Worm (Caenorhabditis elegans): Measurements from ENCODE around the gene F08F8.11.

Gene F08F8.11

DNA sequence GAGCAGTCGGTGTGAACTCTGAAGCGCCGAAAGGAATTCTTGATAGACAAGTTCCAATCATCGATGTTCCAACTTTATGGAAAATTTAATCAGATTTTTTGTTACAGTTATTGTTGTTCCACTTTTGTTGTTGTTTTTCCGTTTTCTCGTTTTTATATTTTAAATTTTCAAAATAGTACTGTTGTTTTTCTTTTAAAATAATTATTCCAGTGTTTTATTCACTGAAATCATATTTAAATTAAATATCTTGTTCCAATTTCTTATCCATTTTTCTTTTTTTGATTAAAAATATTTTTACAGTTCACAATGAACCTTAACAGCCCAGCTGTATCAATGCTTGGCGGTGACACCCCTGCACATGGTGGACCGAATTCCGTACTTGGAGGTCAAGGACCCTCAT is 18.0 kb downstream of the F08F8.11 start, which contains the start of gene tbp-1:
Gene tbp-1, plus strand, starts transcription at position 301 of the 400 bp plus-strand sequence.
- TF ChIP-seq hlh-1 (tag; optimal IDR thresholded peaks at IDR 0.05) (no peak), ceh-43 (GFP tag; optimal IDR thresholded peaks at IDR 0.05) (no peak), zip-8 (tag; optimal IDR thresholded peaks at IDR 0.05) (no peak), drap-1 (GFP tag; optimal IDR thresholded peaks at IDR 0.05) (no peak), ceh-39 (tag; optimal IDR thresholded peaks at IDR 0.05) (no peak), flh-1 (GFP tag; optimal IDR thresholded peaks at IDR 0.05) (no peak), mab-5 (tag; optimal IDR thresholded peaks at IDR 0.05) (no peak), cnd-1 (tag; optimal IDR thresholded peaks at IDR 0.05) (no peak), lin-32 (GFP tag; optimal IDR thresholded peaks at IDR 0.05) (no peak), snpc-4 (tag; optimal IDR thresholded peaks at IDR 0.05) (no peak), nhr-2 (tag; optimal IDR thresholded peaks at IDR 0.05) (no peak), unc-62 (GFP tag; optimal IDR thresholded peaks at IDR 0.05) (no peak), lsy-2 (tag; optimal IDR thresholded peaks at IDR 0.05) (no peak)

DNA sequence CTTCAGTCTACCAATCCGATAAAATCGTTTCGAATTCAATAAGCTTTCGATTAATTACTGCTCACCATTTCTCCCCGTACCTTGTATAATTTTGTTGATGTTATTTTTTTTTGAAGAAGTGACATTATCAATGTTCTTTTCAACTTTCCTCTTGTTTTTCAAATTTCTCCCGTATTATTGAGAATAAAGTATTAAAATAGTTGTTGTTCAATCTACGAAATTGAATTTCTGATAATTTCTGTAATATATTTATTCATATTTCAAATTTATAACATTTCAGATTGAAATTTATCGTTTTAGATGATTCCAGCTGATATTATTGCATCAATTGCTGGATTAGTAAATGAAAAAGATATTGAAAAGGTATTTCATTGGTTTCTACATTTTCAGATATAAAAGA is 20.2 kb downstream of the F08F8.11 start, which contains the start of gene trd-1:
Gene trd-1, plus strand, starts transcription at position 301 of the 400 bp plus-strand sequence.
- TF ChIP-seq mep-1 (tag; optimal IDR thresholded peaks at IDR 0.05) (no peak), ceh-43 (GFP tag; optimal IDR thresholded peaks at IDR 0.05) (no peak), drap-1 (GFP tag; optimal IDR thresholded peaks at IDR 0.05) (no peak), nhr-28 (tag; optimal IDR thresholded peaks at IDR 0.05) (no peak), hlh-1 (tag; optimal IDR thresholded peaks at IDR 0.05) (no peak), lin-32 (GFP tag; optimal IDR thresholded peaks at IDR 0.05) (no peak)

DNA sequence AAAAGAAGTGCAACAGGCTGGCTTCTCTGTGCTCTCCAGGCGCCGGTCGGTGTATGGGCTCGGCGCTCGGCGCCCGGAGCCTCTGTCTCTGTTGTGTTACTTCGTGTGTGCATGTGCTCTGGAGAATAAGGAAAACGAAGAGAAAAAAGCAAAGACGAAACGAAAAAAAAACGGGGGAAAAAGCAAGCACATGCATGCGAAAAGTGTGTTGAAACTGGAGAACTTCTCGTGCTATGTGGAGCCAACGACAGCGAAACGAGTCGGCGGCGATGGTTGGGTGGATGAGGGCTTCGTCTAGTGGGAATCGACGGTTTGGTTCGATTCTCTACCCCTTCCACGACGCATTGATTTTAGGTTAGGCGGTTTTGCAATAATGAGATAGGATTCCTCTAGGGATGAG is 21.7 kb downstream of the F08F8.11 start:
- TF ChIP-seq cnd-1 (tag; optimal IDR thresholded peaks at IDR 0.05) (no peak), tbx-8 (GFP tag; optimal IDR thresholded peaks at IDR 0.05) (no peak), hlh-1 (tag; optimal IDR thresholded peaks at IDR 0.05) (no peak), ham-2 (GFP tag; optimal IDR thresholded peaks at IDR 0.05) (no peak), ztf-11 (tag; optimal IDR thresholded peaks at IDR 0.05) (no peak), nhr-76 (tag; optimal IDR thresholded peaks at IDR 0.05) (no peak), blmp-1 (tag; optimal IDR thresholded peaks at IDR 0.05) (no peak), unc-62 (GFP tag; optimal IDR thresholded peaks at IDR 0.05) (no peak), zip-8 (tag; optimal IDR thresholded peaks at IDR 0.05) (no peak), nhr-28 (tag; optimal IDR thresholded peaks at IDR 0.05) (no peak), mab-5 (tag; optimal IDR thresholded peaks at IDR 0.05) (no peak)

DNA sequence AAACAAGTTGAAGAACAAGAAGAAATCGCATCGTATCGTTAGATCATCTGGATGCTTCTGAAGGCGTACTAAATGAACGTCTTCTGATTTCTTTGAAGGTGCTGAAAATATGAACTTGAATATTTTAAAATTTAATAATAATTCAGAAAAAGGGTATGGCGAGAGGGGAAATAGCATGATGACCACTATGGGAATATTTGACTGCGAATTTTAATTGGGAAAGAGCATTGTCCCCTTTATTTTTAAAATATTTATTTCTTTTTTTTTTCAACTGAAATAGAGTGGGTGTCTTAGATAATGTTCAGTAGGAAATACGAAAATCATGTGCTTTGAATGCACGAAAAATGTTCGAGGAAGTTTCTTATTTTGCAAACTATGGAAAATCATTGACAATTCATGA is 29.7 kb downstream of the F08F8.11 start, which contains the start of gene lgc-50:
Gene lgc-50, minus strand, starts transcription at position 101 of the 400 bp plus-strand sequence.
- TF ChIP-seq nhr-237 (tag; optimal IDR thresholded peaks at IDR 0.05): no peak
- no peak for TF ChIP-seq pha-4 (tag; optimal IDR thresholded peaks at IDR 0.05)
- no peak for TF ChIP-seq hlh-1 (tag; optimal IDR thresholded peaks at IDR 0.05)
- TF ChIP-seq lin-32 (GFP tag; optimal IDR thresholded peaks at IDR 0.05): no peak
- TF ChIP-seq elt-3 (tag; optimal IDR thresholded peaks at IDR 0.05): no peak
- no peak for TF ChIP-seq sptf-1 (tag; optimal IDR thresholded peaks at IDR 0.05)
- no peak for TF ChIP-seq nhr-2 (tag; optimal IDR thresholded peaks at IDR 0.05)
- no peak for TF ChIP-seq sem-2 (GFP tag; optimal IDR thresholded peaks at IDR 0.05)
- no peak for TF ChIP-seq nhr-76 (tag; optimal IDR thresholded peaks at IDR 0.05)
- no peak for TF ChIP-seq zip-8 (tag; optimal IDR thresholded peaks at IDR 0.05)
- no peak for TF ChIP-seq bed-3 (GFP tag; optimal IDR thresholded peaks at IDR 0.05)
- no peak for TF ChIP-seq unc-39 (tag; optimal IDR thresholded peaks at IDR 0.05)
- TF ChIP-seq ceh-83 (GFP tag; optimal IDR thresholded peaks at IDR 0.05): no peak
- no peak for TF ChIP-seq ceh-43 (GFP tag; optimal IDR thresholded peaks at IDR 0.05)
- no peak for TF ChIP-seq unc-62 (GFP tag; optimal IDR thresholded peaks at IDR 0.05)
- TF ChIP-seq ham-2 (GFP tag; optimal IDR thresholded peaks at IDR 0.05): no peak
- TF ChIP-seq lsy-2 (tag; optimal IDR thresholded peaks at IDR 0.05): no peak
- no peak for TF ChIP-seq tbx-8 (GFP tag; optimal IDR thresholded peaks at IDR 0.05)
- TF ChIP-seq drap-1 (GFP tag; optimal IDR thresholded peaks at IDR 0.05): no peak

DNA sequence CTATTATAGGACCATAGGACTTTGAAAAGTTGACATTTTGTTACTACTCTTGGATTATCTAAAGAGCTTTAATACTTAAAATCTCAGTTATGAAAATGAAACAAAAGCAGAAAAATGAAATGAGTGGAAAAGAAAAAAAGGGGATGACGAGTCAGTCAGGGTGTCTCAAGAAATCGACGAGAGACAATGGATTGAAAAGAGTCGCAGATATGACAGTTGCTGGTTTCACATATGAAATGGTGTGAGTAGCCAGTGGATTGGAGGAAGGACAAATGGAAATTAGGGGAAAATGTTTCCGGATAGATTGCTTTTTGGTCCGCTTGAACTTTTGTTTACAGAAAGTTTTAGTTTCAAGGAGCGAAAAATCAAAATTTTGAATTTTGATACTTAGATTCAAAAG is 31.5 kb downstream of the F08F8.11 start:
- TF ChIP-seq elt-3 (tag; optimal IDR thresholded peaks at IDR 0.05) (no peak), ham-2 (GFP tag; optimal IDR thresholded peaks at IDR 0.05) (no peak), ceh-39 (tag; optimal IDR thresholded peaks at IDR 0.05) (no peak), ceh-83 (GFP tag; optimal IDR thresholded peaks at IDR 0.05) (no peak), M03D4.4 (tag; optimal IDR thresholded peaks at IDR 0.05) (no peak), bed-3 (GFP tag; optimal IDR thresholded peaks at IDR 0.05) (no peak), hlh-1 (tag; optimal IDR thresholded peaks at IDR 0.05) (peak; percentile 91), zip-8 (tag; optimal IDR thresholded peaks at IDR 0.05) (no peak), snpc-4 (tag; optimal IDR thresholded peaks at IDR 0.05) (no peak), lin-13 (tag; optimal IDR thresholded peaks at IDR 0.05) (no peak), unc-120 (tag; optimal IDR thresholded peaks at IDR 0.05; ENCODE audit: poor library complexity, severe bottlenecking) (peak; percentile 3), unc-62 (GFP tag; optimal IDR thresholded peaks at IDR 0.05) (no peak)
